Worm (Caenorhabditis elegans) whole organism, L4 larva: ENCODE measurements around the gene srt-63.

Experiments used
- ces-1 ChIP-seq: fragments of 150-350 bp; sonication (generic microtip); optimal IDR thresholded peaks from 4 replicates; lab custom pipeline; 2014; ENCODE audit warnings: missing biosample characterization, missing genetic modification reagents, missing genetic modification characterization
- unc-130 ChIP-seq: sonication (generic microtip); optimal IDR thresholded peaks from 2 replicates; lab custom pipeline; 2016; ENCODE audit warnings: missing genetic modification reagents, missing genetic modification characterization, missing compliant biosample characterization

DNA sequence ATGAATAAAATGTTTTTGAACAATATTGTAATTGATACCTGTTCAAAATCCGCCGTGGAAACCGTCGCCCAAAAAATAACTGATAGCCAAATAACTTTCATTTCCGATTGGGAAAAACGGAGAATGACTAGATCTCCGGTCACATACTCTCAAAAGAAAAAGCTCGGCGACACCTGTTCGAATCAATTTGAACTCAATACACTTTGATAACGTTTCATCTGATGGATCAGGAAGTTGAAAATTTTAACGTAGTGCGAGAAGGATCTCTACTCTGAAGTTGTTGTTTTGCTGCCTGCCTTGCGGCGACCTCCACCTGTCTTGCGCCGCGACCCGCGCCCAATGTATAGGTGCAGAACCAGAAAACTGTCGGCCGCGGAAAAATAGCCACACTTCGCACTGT, 17.2 kb upstream of the srt-63 start, which contains the start of gene T28A11.20:
- TF ChIP-seq ces-1: no peak
- TF ChIP-seq unc-130: no peak
